Worm (Caenorhabditis elegans): ENCODE data around the gene gldi-8.

ce11 chrIII:12639214-12639613, 39.7 kb upstream of the gldi-8 start:
- TF ChIP-seq dmd-4 (tag; optimal IDR thresholded peaks at IDR 0.05) (no peak), sma-3 (GFP tag; optimal IDR thresholded peaks at IDR 0.05) (no peak), F13H6.1 (tag; optimal IDR thresholded peaks at IDR 0.05) (no peak), blmp-1 (tag; optimal IDR thresholded peaks at IDR 0.05; ENCODE audit: insufficient read depth) (no peak), zag-1 (tag; optimal IDR thresholded peaks at IDR 0.05) (no peak)

Data from whole organism, L2 larva.